Fruit fly (Drosophila melanogaster) whole organism, wandering third instar larva: ENCODE data around the gene fend.

ENCODE experiments used
- Dif ChIP-seq: fragments of 200-275, 200-300 bp; sonication (Bioruptor generic); optimal IDR thresholded peaks from 2 replicates; lab custom pipeline; 2018; ENCODE audit warnings: missing biosample characterization, missing genetic modification characterization; ENCODE audit not compliant: partially characterized antibody
- GATAd ChIP-seq: sonication (Bioruptor generic); optimal IDR thresholded peaks from 2 replicates; lab custom pipeline; 2016; ENCODE audit warnings: missing biosample characterization, missing genetic modification characterization

DNA sequence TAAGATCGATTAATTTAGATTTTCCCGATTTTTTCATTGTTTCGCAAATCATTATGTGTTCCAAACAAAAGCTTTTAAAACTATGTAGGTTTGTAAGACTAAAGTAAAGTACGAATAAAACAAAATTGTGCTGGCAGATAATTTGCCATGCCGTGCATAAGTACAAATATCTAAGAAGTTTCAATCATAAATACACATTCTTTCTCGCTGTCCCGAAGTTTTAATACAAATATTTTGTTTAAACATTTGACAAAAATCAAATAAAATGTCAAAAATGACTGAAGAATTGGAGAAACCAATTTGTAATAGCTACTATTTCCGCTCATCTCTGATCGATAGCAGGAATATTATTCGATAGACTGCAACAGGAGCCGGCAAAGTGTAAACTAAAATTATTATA, 52.3 kb downstream of the fend start, which contains the start of gene APC4:
- TF ChIP-seq GATAd (GFP tag; lab: Kevin White, UChicago) (no peak), Dif (GFP tag; lab: Kevin White, UChicago) (no peak)
